Fruit fly (Drosophila melanogaster): ENCODE results near the gene Jhbp5.

DNA sequence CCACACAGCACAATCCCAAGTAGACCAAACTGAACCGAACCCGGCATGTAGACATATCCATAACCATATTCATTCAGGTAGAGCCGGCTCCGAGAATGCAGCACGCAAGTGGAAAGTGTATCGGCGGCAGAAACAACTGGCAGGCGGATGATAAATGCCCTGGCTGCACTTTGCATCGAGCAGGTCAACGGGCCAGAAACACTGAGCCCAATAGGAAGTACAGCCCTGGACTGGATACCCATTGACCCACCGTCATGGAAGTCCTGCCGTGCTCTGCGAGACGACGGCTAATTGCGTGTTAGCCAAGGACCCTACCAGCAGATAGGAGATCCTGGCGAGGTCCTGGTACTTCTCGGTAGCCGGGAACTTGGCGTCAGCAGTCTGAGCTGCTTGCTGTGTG, 16.3 kb downstream of the Jhbp5 start:
- TF ChIP-seq CG32121 (GFP tag; IDR thresholded peaks at IDR 0.05), result no peak
- TF ChIP-seq CG34367 (tag; optimal IDR thresholded peaks at IDR 0.05), result no peak
- no peak for TF ChIP-seq fd96Ca (GFP tag; IDR thresholded peaks at IDR 0.05)
- no peak for TF ChIP-seq CG15710 (tag; optimal IDR thresholded peaks at IDR 0.05)
- TF ChIP-seq CG4496 (GFP tag; IDR thresholded peaks at IDR 0.05), result no peak
- no peak for TF ChIP-seq Pif1A (GFP tag; optimal IDR thresholded peaks at IDR 0.05)
- TF ChIP-seq Pif1B (GFP tag; optimal IDR thresholded peaks at IDR 0.05), result no peak
- no peak for TF ChIP-seq CG13204 (GFP tag; optimal IDR thresholded peaks at IDR 0.05)
- no peak for TF ChIP-seq CG8301 (tag; optimal IDR thresholded peaks at IDR 0.05)
- no peak for TF ChIP-seq CG14655 (GFP tag; optimal IDR thresholded peaks at IDR 0.05)
- no peak for TF ChIP-seq CG9948 (tag; optimal IDR thresholded peaks at IDR 0.05)
- no peak for TF ChIP-seq EcR (GFP tag; optimal IDR thresholded peaks at IDR 0.05)
